Worm (Caenorhabditis elegans) whole organism, L3 larva: ENCODE results near the gene C06A1.7.
A peak's percentile ranks its signal among the peaks of the same experiment; 100 is the strongest.

ENCODE experiments used
- R02D3.7 ChIP-seq: fragments of 150-350 bp; optimal IDR thresholded peaks from 2 replicates; lab custom pipeline; 2014; ENCODE audit warnings: missing biosample characterization, missing genetic modification characterization
- ZK546.5 ChIP-seq: sonication (generic microtip); optimal IDR thresholded peaks from 2 replicates; lab custom pipeline; 2017; ENCODE audit warnings: missing biosample characterization, missing genetic modification characterization
- aly-2 ChIP-seq: fragments of 150-350 bp; optimal IDR thresholded peaks from 2 replicates; lab custom pipeline; 2014; ENCODE audit warnings: missing biosample characterization, missing genetic modification characterization
- ama-1 ChIP-seq: fragments of 150-350 bp; optimal IDR thresholded peaks from 2 replicates; lab custom pipeline; 2018
- ceh-28 ChIP-seq: fragments of 150-350 bp; optimal IDR thresholded peaks from 2 replicates; lab custom pipeline; 2014; ENCODE audit warnings: missing biosample characterization, missing genetic modification reagents, missing genetic modification characterization
- ceh-82 ChIP-seq: fragments of 150-350 bp; optimal IDR thresholded peaks from 2 replicates; lab custom pipeline; 2014; ENCODE audit warnings: missing biosample characterization, missing genetic modification characterization
- daf-12 ChIP-seq: fragments of 150-350 bp; optimal IDR thresholded peaks from 2 replicates; lab custom pipeline; 2014; ENCODE audit warnings: missing biosample characterization, missing genetic modification reagents, missing genetic modification characterization
- egl-27 ChIP-seq: sonication (generic microtip); optimal IDR thresholded peaks from 4 replicates; lab custom pipeline; 2017; ENCODE audit warnings: missing biosample characterization, missing genetic modification reagents, missing genetic modification characterization
- egl-5 ChIP-seq: fragments of 150-350 bp; optimal IDR thresholded peaks from 2 replicates; lab custom pipeline; 2017; ENCODE audit warnings: missing biosample characterization, missing genetic modification reagents, missing genetic modification characterization, inconsistent platforms
- elt-1 ChIP-seq: fragments of 150-350 bp; optimal IDR thresholded peaks from 2 replicates; lab custom pipeline; 2014; ENCODE audit warnings: missing biosample characterization, missing genetic modification characterization
- elt-3 ChIP-seq, 3 experiments: fragments of 150-350 bp in 1 of 3; sonication (generic microtip) in 2 of 3; optimal IDR thresholded peaks; 2 replicates in 2 of 3; 4 replicates in 1 of 3; lab custom pipeline; 2014 to 2017; ENCODE audit warnings: missing biosample characterization in 3 of 3, missing genetic modification characterization in 3 of 3
- eor-1 ChIP-seq, 2 experiments: fragments of 150-350 bp; optimal IDR thresholded peaks; 2 replicates each; lab custom pipeline; 2014 to 2018; ENCODE audit warnings: missing biosample characterization in 2 of 2, missing genetic modification characterization in 2 of 2
- fos-1 ChIP-seq: fragments of 150-350 bp; optimal IDR thresholded peaks from 2 replicates; lab custom pipeline; 2014; ENCODE audit warnings: missing biosample characterization, missing genetic modification characterization
- hmg-11 ChIP-seq: sonication (generic microtip); optimal IDR thresholded peaks from 2 replicates; lab custom pipeline; 2016; ENCODE audit warnings: missing genetic modification characterization, missing compliant biosample characterization
- jun-1 ChIP-seq: fragments of 150-350 bp; optimal IDR thresholded peaks from 2 replicates; lab custom pipeline; 2014; ENCODE audit warnings: missing biosample characterization, missing genetic modification reagents, missing genetic modification characterization
- lin-15B ChIP-seq: fragments of 150-350 bp; optimal IDR thresholded peaks from 2 replicates; lab custom pipeline; 2014; ENCODE audit warnings: missing biosample characterization, missing genetic modification characterization
- lsy-12 ChIP-seq: sonication (generic microtip); optimal IDR thresholded peaks from 2 replicates; lab custom pipeline; 2016; ENCODE audit warnings: mild to moderate bottlenecking, missing genetic modification characterization, missing compliant biosample characterization
- nfya-1 ChIP-seq: sonication (generic microtip); optimal IDR thresholded peaks from 2 replicates; lab custom pipeline; 2017; ENCODE audit warnings: missing genetic modification characterization, mild to moderate bottlenecking, missing compliant biosample characterization, antibody characterized with exemption, moderate library complexity; ENCODE audit not compliant: insufficient read depth
- nhr-11 ChIP-seq: fragments of 150-350 bp; optimal IDR thresholded peaks from 2 replicates; lab custom pipeline; 2014; ENCODE audit warnings: missing biosample characterization, missing genetic modification characterization
- nhr-23 ChIP-seq: fragments of 150-350 bp; optimal IDR thresholded peaks from 2 replicates; lab custom pipeline; 2014; ENCODE audit warnings: missing biosample characterization, missing genetic modification reagents, missing genetic modification characterization
- nhr-237 ChIP-seq: fragments of 150-350 bp; optimal IDR thresholded peaks from 2 replicates; lab custom pipeline; 2014; ENCODE audit warnings: missing biosample characterization, missing genetic modification characterization
- nhr-25 ChIP-seq: sonication (generic microtip); optimal IDR thresholded peaks from 2 replicates; lab custom pipeline; 2017; ENCODE audit warnings: missing biosample characterization, missing genetic modification characterization
- nhr-28 ChIP-seq: fragments of 150-350 bp; optimal IDR thresholded peaks from 2 replicates; lab custom pipeline; 2014; ENCODE audit warnings: missing biosample characterization, missing genetic modification characterization
- nhr-43 ChIP-seq: sonication (generic microtip); optimal IDR thresholded peaks from 2 replicates; lab custom pipeline; 2016; ENCODE audit warnings: mild to moderate bottlenecking, missing genetic modification characterization, missing compliant biosample characterization; ENCODE audit not compliant: poor library complexity, severe bottlenecking
- nhr-67 ChIP-seq: fragments of 150-350 bp; optimal IDR thresholded peaks from 2 replicates; lab custom pipeline; 2014; ENCODE audit warnings: missing biosample characterization, missing genetic modification characterization
- pha-4 ChIP-seq: fragments of 150-350 bp; optimal IDR thresholded peaks from 2 replicates; lab custom pipeline; 2014; ENCODE audit warnings: missing biosample characterization, missing genetic modification reagents, missing genetic modification characterization
- pqm-1 ChIP-seq: fragments of 150-350 bp; optimal IDR thresholded peaks from 2 replicates; lab custom pipeline; 2017; ENCODE audit warnings: missing biosample characterization, missing genetic modification characterization, inconsistent platforms
- snpc-4 ChIP-seq: fragments of 150-350 bp; optimal IDR thresholded peaks from 2 replicates; lab custom pipeline; 2014; ENCODE audit warnings: missing biosample characterization, missing genetic modification characterization
- tbx-2 ChIP-seq: sonication (generic microtip); optimal IDR thresholded peaks from 2 replicates; lab custom pipeline; 2016; ENCODE audit warnings: mild to moderate bottlenecking, missing genetic modification characterization, missing compliant biosample characterization
- unc-39 ChIP-seq: sonication (generic microtip); optimal IDR thresholded peaks from 4 replicates; lab custom pipeline; 2017; ENCODE audit warnings: missing biosample characterization, missing genetic modification characterization
- unc-62 ChIP-seq: fragments of 150-350 bp; sonication (generic microtip); optimal IDR thresholded peaks from 4 replicates; lab custom pipeline; 2014; ENCODE audit warnings: missing biosample characterization, missing genetic modification reagents, missing genetic modification characterization
- zag-1 ChIP-seq: fragments of 150-350 bp; optimal IDR thresholded peaks from 2 replicates; lab custom pipeline; 2014; ENCODE audit warnings: missing biosample characterization, missing genetic modification characterization
- ztf-4 ChIP-seq: fragments of 150-350 bp; optimal IDR thresholded peaks from 2 replicates; lab custom pipeline; 2014; ENCODE audit warnings: missing biosample characterization, missing genetic modification characterization

The C06A1.7 gene

ce11 chrII:10542654-10543456, 21.8 kb upstream of the C06A1.7 start:
- peak; percentile 90 for TF ChIP-seq ama-1
- no peak for TF ChIP-seq ZK546.5 (tag; lab: Kevin White, UChicago)
- TF ChIP-seq nhr-23 (tag; lab: Kevin White, UChicago) = peak; percentile 50
- peak; percentile 40 for TF ChIP-seq nfya-1 (tag; lab: Kevin White, UChicago)
- TF ChIP-seq elt-1 (tag; lab: Kevin White, UChicago) = no peak
- peak; percentile 70 for TF ChIP-seq nhr-43 (tag; lab: Kevin White, UChicago)
- TF ChIP-seq nhr-11 (tag; lab: Kevin White, UChicago) = peak; percentile 1
- peak; percentile 69 for TF ChIP-seq nhr-25 (tag; lab: Kevin White, UChicago)
- TF ChIP-seq jun-1 (tag; lab: Kevin White, UChicago) = peak; percentile 12
- no peak for TF ChIP-seq egl-5 (tag; lab: Kevin White, UChicago)
- peak; percentile 62 for TF ChIP-seq ztf-4 (tag; lab: Kevin White, UChicago)

DNA sequence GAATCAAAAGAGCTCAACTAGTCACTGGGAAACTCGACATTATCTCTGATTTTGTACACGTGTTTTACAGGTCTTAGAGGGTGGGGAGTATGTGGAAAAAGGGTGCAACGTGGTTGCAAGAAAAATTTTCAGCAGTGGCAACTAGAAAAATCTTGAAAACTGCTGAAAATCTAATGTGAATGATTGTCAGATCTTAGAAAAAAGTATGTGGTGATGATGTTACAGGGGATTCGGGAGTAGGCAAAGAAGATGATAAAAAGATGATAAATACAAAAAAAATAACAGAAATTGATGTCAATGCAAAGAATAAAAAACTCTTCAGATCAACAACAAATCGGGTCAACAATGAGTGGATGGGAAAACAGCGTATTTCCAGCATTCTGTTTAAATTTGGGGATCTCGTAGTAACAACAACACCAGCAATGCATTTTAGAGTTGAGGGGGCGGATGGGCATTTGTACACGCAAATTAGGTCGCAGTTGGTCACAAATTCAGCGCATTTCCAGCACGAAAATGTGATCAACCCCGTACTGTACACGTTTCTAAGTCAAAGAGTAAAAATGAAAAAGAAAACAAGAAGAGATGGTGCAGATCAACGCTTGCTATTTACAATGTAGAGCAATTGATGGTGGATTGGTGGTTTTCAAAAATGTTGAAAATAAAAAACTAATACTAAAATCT, 21.1 kb upstream of the C06A1.7 start:
- TF ChIP-seq zag-1 (no peak), pha-4 (peak; percentile 27), ztf-4 (tag; lab: Kevin White, UChicago) (no peak), unc-62 (GFP tag; lab: Kevin White, UChicago) (no peak), elt-3 (tag; optimal IDR thresholded peaks at IDR 0.05; lab: Kevin White, UChicago) (peak in 1 of 3 experiments; percentile 11), egl-27 (tag; lab: Kevin White, UChicago) (no peak), lin-15B (tag; lab: Kevin White, UChicago) (no peak), jun-1 (tag; lab: Kevin White, UChicago) (peak; percentile 9), nhr-23 (tag; lab: Kevin White, UChicago) (no peak), ama-1 (peak; percentile 47), elt-1 (tag; lab: Kevin White, UChicago) (peak; percentile 7), nhr-25 (tag; lab: Kevin White, UChicago) (peak; percentile 8)

DNA sequence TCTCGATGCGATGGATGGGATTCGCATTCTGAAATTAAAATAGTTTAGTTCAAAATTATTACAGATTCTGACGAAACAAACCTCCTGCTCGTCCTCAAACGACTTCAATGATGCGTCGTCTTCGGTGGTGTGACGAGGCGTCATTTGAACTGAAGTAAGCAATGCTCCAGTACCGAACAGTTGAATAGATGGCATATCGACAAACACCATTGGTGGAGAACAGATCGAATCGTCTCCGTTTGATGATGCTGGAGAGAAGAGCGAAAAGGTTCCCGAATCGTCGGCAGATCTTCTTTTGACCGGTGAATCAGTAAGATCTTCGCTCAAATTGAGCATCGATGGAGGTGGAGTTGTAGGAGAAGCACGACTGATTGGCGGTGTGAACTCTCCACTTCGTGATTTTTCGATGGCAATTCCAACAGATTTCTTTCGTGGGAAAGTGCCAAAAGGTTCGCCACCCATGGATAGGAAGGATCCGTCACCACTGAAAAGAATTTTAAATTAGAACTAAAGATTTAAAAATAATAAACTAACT, 20.2 kb upstream of the C06A1.7 start:
- TF ChIP-seq nhr-67 (tag; lab: Kevin White, UChicago) (no peak), ztf-4 (tag; lab: Kevin White, UChicago) (peak; percentile 26), ZK546.5 (tag; lab: Kevin White, UChicago) (no peak), ama-1 (peak; percentile 95), unc-39 (no peak), tbx-2 (tag; lab: Kevin White, UChicago) (peak; percentile 1)

ce11 chrII:10545213-10545612, 19.5 kb upstream of the C06A1.7 start:
- no peak for TF ChIP-seq R02D3.7 (tag; lab: Kevin White, UChicago)
- no peak for TF ChIP-seq ceh-28 (tag; lab: Kevin White, UChicago)
- TF ChIP-seq elt-1 (tag; lab: Kevin White, UChicago) = no peak
- no peak for TF ChIP-seq nhr-23 (tag; lab: Kevin White, UChicago)
- TF ChIP-seq elt-3 (tag; optimal IDR thresholded peaks at IDR 0.05; lab: Kevin White, UChicago) = no peak
- no peak for TF ChIP-seq ceh-82
- no peak for TF ChIP-seq nfya-1 (tag; lab: Kevin White, UChicago)
- no peak for TF ChIP-seq snpc-4 (tag; lab: Kevin White, UChicago)
- TF ChIP-seq ama-1 = peak; percentile 38
- no peak for TF ChIP-seq nhr-237 (tag; lab: Kevin White, UChicago)
- TF ChIP-seq lsy-12 (tag; lab: Kevin White, UChicago) = no peak
- no peak for TF ChIP-seq fos-1 (tag; lab: Kevin White, UChicago)
- no peak for TF ChIP-seq daf-12 (tag; lab: Kevin White, UChicago)
- no peak for TF ChIP-seq aly-2
- TF ChIP-seq eor-1 (tag; optimal IDR thresholded peaks at IDR 0.05; lab: Kevin White, UChicago) = no peak
- TF ChIP-seq nhr-43 (tag; lab: Kevin White, UChicago) = peak; percentile 50
- TF ChIP-seq ztf-4 (tag; lab: Kevin White, UChicago) = no peak
- TF ChIP-seq nhr-25 (tag; lab: Kevin White, UChicago) = peak; percentile 65
- no peak for TF ChIP-seq nhr-28 (tag; lab: Kevin White, UChicago)
- TF ChIP-seq pqm-1 = no peak
- no peak for TF ChIP-seq hmg-11 (tag; lab: Kevin White, UChicago)
